Fruit fly (Drosophila melanogaster) whole organism, embryonic: ENCODE data around the gene drl.

Experiments used
- Adf1 ChIP-seq: fragments of 200-800 bp; sonication (Bioruptor generic); IDR thresholded peaks from 2 replicates; pipeline ENCODE4 v1.3.6; 2022; ENCODE audit warnings: missing biosample characterization, missing genetic modification characterization
- CG12659 ChIP-seq: fragments of 200-800 bp; sonication (Bioruptor generic); optimal IDR thresholded peaks from 3 replicates; lab custom pipeline; 2017; ENCODE audit warnings: mild to moderate bottlenecking, missing biosample characterization, missing genetic modification reagents, missing genetic modification characterization
- CG14965 ChIP-seq: fragments of 200-800 bp; sonication (Bioruptor generic); optimal IDR thresholded peaks from 2 replicates; lab custom pipeline; 2016; ENCODE audit warnings: missing biosample characterization, missing genetic modification characterization, borderline replicate concordance
- CG17186 ChIP-seq: fragments of 200-800 bp; sonication (Bioruptor generic); optimal IDR thresholded peaks from 3 replicates; lab custom pipeline; 2017; ENCODE audit warnings: missing biosample characterization, missing genetic modification reagents, missing genetic modification characterization
- CG17361 ChIP-seq: fragments of 200-800 bp; sonication (Bioruptor generic); IDR thresholded peaks from 3 replicates; pipeline ENCODE4 v1.3.6; 2022; ENCODE audit warnings: missing biosample characterization, missing genetic modification characterization
- CG17912 ChIP-seq: fragments of 200-800 bp; sonication (Bioruptor generic); optimal IDR thresholded peaks from 2 replicates; lab custom pipeline; 2018; ENCODE audit warnings: missing biosample characterization, mild to moderate bottlenecking, missing genetic modification characterization
- CG1792 ChIP-seq: fragments of 200-800 bp; sonication (Bioruptor generic); optimal IDR thresholded peaks from 2 replicates; lab custom pipeline; 2016; ENCODE audit warnings: missing biosample characterization, missing genetic modification characterization
- CG18764 ChIP-seq: fragments of 200-800 bp; sonication (Bioruptor generic); optimal IDR thresholded peaks from 3 replicates; lab custom pipeline; 2016; ENCODE audit warnings: missing biosample characterization, missing genetic modification characterization
- CG42726 ChIP-seq: fragments of 200-800 bp; sonication (Bioruptor generic); IDR thresholded peaks from 2 replicates; pipeline ENCODE4 v1.3.6; 2022; ENCODE audit warnings: missing biosample characterization, missing genetic modification characterization; ENCODE audit not compliant: partially characterized antibody
- CG7963 ChIP-seq: fragments of 200-800 bp; sonication (Bioruptor generic); IDR thresholded peaks from 3 replicates; pipeline ENCODE4 v1.3.6; 2022; ENCODE audit warnings: missing biosample characterization, missing genetic modification characterization; ENCODE audit not compliant: partially characterized antibody
- CG9817 ChIP-seq: fragments of 200-800 bp; sonication (Bioruptor generic); optimal IDR thresholded peaks from 2 replicates; lab custom pipeline; 2018; ENCODE audit warnings: missing biosample characterization, mild to moderate bottlenecking, missing genetic modification characterization, moderate library complexity
- CG9876 ChIP-seq: fragments of 200-800 bp; sonication (Bioruptor generic); optimal IDR thresholded peaks from 2 replicates; lab custom pipeline; 2016; ENCODE audit warnings: missing biosample characterization, missing genetic modification characterization
- CHES-1-like ChIP-seq: fragments of 200-800 bp; sonication (Bioruptor generic); optimal IDR thresholded peaks from 2 replicates; lab custom pipeline; 2016; ENCODE audit warnings: missing biosample characterization, missing genetic modification characterization
- Doc3 ChIP-seq: fragments of 200-800 bp; sonication (Bioruptor generic); IDR thresholded peaks from 3 replicates; pipeline ENCODE4 v1.3.6; 2022; ENCODE audit warnings: missing biosample characterization, missing genetic modification characterization; ENCODE audit not compliant: partially characterized antibody
- Drgx ChIP-seq: fragments of 200-800 bp; sonication (Bioruptor generic); IDR thresholded peaks from 2 replicates; pipeline ENCODE4 v1.3.6; 2022; ENCODE audit warnings: missing biosample characterization, missing genetic modification characterization
- Fer3 ChIP-seq: fragments of 200-800 bp; sonication (Bioruptor generic); optimal IDR thresholded peaks from 2 replicates; lab custom pipeline; 2018; ENCODE audit warnings: missing biosample characterization, mild to moderate bottlenecking, missing genetic modification characterization, moderate library complexity
- H15 ChIP-seq: fragments of 200-800 bp; sonication (Bioruptor generic); IDR thresholded peaks from 3 replicates; pipeline ENCODE4 v1.3.6; 2022; ENCODE audit warnings: missing biosample characterization, missing genetic modification characterization
- Med ChIP-seq: fragments of 200-800 bp; sonication (Bioruptor generic); peaks from one replicate; lab custom pipeline; 2016; ENCODE audit warnings: missing biosample characterization, missing genetic modification characterization, mild to moderate bottlenecking, inconsistent platforms, moderate library complexity
- NK7.1 ChIP-seq: fragments of 200-800 bp; sonication (Bioruptor generic); optimal IDR thresholded peaks from 3 replicates; lab custom pipeline; 2016; ENCODE audit warnings: missing biosample characterization, missing genetic modification characterization
- Neu2 ChIP-seq: fragments of 200-800 bp; sonication (Bioruptor generic); optimal IDR thresholded peaks from 3 replicates; lab custom pipeline; 2016; ENCODE audit warnings: missing biosample characterization, missing genetic modification characterization, borderline replicate concordance
- abd-A ChIP-seq: fragments of 200-800 bp; sonication (Bioruptor generic); optimal IDR thresholded peaks from 3 replicates; lab custom pipeline; 2019; ENCODE audit warnings: missing biosample characterization, mild to moderate bottlenecking, missing genetic modification characterization, moderate library complexity
- chif ChIP-seq, 2 experiments: fragments of 200-800 bp; sonication (Bioruptor generic); optimal IDR thresholded peaks; 3 replicates each; lab custom pipeline; 2016; ENCODE audit warnings: missing biosample characterization in 2 of 2, missing genetic modification characterization in 2 of 2
- ems ChIP-seq: fragments of 200-800 bp; sonication (Bioruptor generic); optimal IDR thresholded peaks from 3 replicates; lab custom pipeline; 2016; ENCODE audit warnings: missing biosample characterization, missing genetic modification characterization
- grau ChIP-seq: fragments of 200-800 bp; optimal IDR thresholded peaks from 3 replicates; lab custom pipeline; 2019; ENCODE audit warnings: missing biosample characterization, mild to moderate bottlenecking, missing genetic modification characterization, moderate library complexity
- gsb ChIP-seq: fragments of 200-800 bp; sonication (Bioruptor generic); IDR thresholded peaks from 2 replicates; pipeline ENCODE4 v1.3.6; 2022; ENCODE audit warnings: missing biosample characterization, missing genetic modification characterization
- gt ChIP-seq: fragments of 200-800 bp; sonication (Bioruptor generic); IDR thresholded peaks from 2 replicates; pipeline ENCODE4 v1.3.6; 2022; ENCODE audit warnings: missing biosample characterization, missing genetic modification characterization
- insv ChIP-seq, 2 experiments: fragments of 200-800 bp; sonication (Bioruptor generic); optimal IDR thresholded peaks; 3 replicates each; lab custom pipeline; 2016 to 2018; ENCODE audit warnings: missing biosample characterization in 2 of 2, missing genetic modification characterization in 2 of 2
- kah ChIP-seq: fragments of 200-800 bp; sonication (Bioruptor generic); optimal IDR thresholded peaks from 2 replicates; lab custom pipeline; 2018; ENCODE audit warnings: missing biosample characterization, mild to moderate bottlenecking, missing genetic modification characterization
- lov ChIP-seq, 2 experiments: fragments of 200-800 bp in 1 of 2; fragments of >200 bp in 1 of 2; sonication (Bioruptor generic) in 1 of 2; IDR thresholded peaks in 1 of 2; optimal IDR thresholded peaks in 1 of 2; 2 replicates in 1 of 2; 3 replicates in 1 of 2; pipeline versions ENCODE4 v1.3.6 to Lab custom; 2017 to 2022; ENCODE audit warnings: missing biosample characterization in 1 of 2, missing genetic modification characterization in 1 of 2
- mirr ChIP-seq: fragments of 200-800 bp; sonication (Bioruptor generic); optimal IDR thresholded peaks from 3 replicates; lab custom pipeline; 2018; ENCODE audit warnings: missing biosample characterization, mild to moderate bottlenecking, missing genetic modification characterization
- nom ChIP-seq: fragments of 200-800 bp; sonication (Bioruptor generic); optimal IDR thresholded peaks from 2 replicates; lab custom pipeline; 2017; ENCODE audit warnings: missing biosample characterization, missing genetic modification characterization, mild to moderate bottlenecking, moderate library complexity, missing genetic modification reagents
- pan ChIP-seq, 4 experiments: fragments of >200 bp in 3 of 4; fragments of 200-800 bp in 1 of 4; sonication (Bioruptor generic) in 1 of 4; optimal IDR thresholded peaks in 3 of 4; IDR thresholded peaks in 1 of 4; 2 replicates each; pipeline versions ENCODE4 v1.3.6 to Lab custom; 2017 to 2022; ENCODE audit warnings: missing biosample characterization in 2 of 4, missing genetic modification characterization in 2 of 4, mixed read lengths in 1 of 4
- pfk ChIP-seq: fragments of 200-800 bp; sonication (Bioruptor generic); optimal IDR thresholded peaks from 2 replicates; lab custom pipeline; 2018; ENCODE audit warnings: missing biosample characterization, mild to moderate bottlenecking, missing genetic modification characterization, moderate library complexity
- phol ChIP-seq: fragments of 200-800 bp; sonication (Bioruptor generic); optimal IDR thresholded peaks from 3 replicates; lab custom pipeline; 2018; ENCODE audit warnings: missing biosample characterization, mild to moderate bottlenecking, missing genetic modification characterization, moderate library complexity
- pros ChIP-seq: fragments of 200-800 bp; sonication (Bioruptor generic); optimal IDR thresholded peaks from 3 replicates; lab custom pipeline; 2019; ENCODE audit warnings: missing biosample characterization, mild to moderate bottlenecking, missing genetic modification characterization, moderate library complexity
- pzg ChIP-seq: fragments of 200-800 bp; sonication (Bioruptor generic); optimal IDR thresholded peaks from 3 replicates; lab custom pipeline; 2018; ENCODE audit warnings: missing biosample characterization, mild to moderate bottlenecking, missing genetic modification characterization, moderate library complexity
- sc ChIP-seq, 3 experiments: fragments of >200 bp in 2 of 3; fragments of 200-800 bp in 1 of 3; sonication (Bioruptor generic) in 1 of 3; optimal IDR thresholded peaks; 2 replicates in 2 of 3; 3 replicates in 1 of 3; lab custom pipeline; 2017; ENCODE audit warnings: mild to moderate bottlenecking in 1 of 3, missing biosample characterization in 1 of 3, missing genetic modification characterization in 1 of 3, missing genetic modification reagents in 1 of 3
- sens ChIP-seq: fragments of 200-800 bp; sonication (Bioruptor generic); peaks from one replicate; lab custom pipeline; 2016; ENCODE audit warnings: missing biosample characterization, missing genetic modification characterization
- so ChIP-seq: fragments of 200-800 bp; sonication (Bioruptor generic); IDR thresholded peaks from 3 replicates; pipeline ENCODE4 v1.3.6; 2022; ENCODE audit warnings: missing biosample characterization, missing genetic modification characterization
- sqz ChIP-seq: fragments of 200-800 bp; sonication (Bioruptor generic); optimal IDR thresholded peaks from 3 replicates; lab custom pipeline; 2018; ENCODE audit warnings: missing biosample characterization, mild to moderate bottlenecking, missing genetic modification characterization
- tio ChIP-seq: fragments of 200-800 bp; sonication (Bioruptor generic); optimal IDR thresholded peaks from 2 replicates; lab custom pipeline; 2017; ENCODE audit warnings: missing biosample characterization, missing genetic modification characterization, inconsistent platforms
- trh ChIP-seq: fragments of 200-800 bp; sonication (Bioruptor generic); optimal IDR thresholded peaks from 2 replicates; lab custom pipeline; 2016; ENCODE audit warnings: missing biosample characterization, missing genetic modification characterization
- vfl ChIP-seq: fragments of 200-800 bp; sonication (Bioruptor generic); optimal IDR thresholded peaks from 2 replicates; lab custom pipeline; 2016; ENCODE audit warnings: missing biosample characterization, missing genetic modification characterization
- wor ChIP-seq: fragments of 200-800 bp; sonication (Bioruptor generic); IDR thresholded peaks from 2 replicates; pipeline ENCODE4 v1.3.6; 2022; ENCODE audit warnings: missing biosample characterization, missing genetic modification characterization
- zfh1 ChIP-seq: fragments of 200-800 bp; sonication (Bioruptor generic); IDR thresholded peaks from 3 replicates; pipeline ENCODE4 v1.3.6; 2022; ENCODE audit warnings: missing biosample characterization, missing genetic modification characterization

The drl gene

dm6 chr2L:19165998-19166397, 24.1 kb upstream of the drl start (continued):
- TF ChIP-seq nom (GFP tag; lab: Kevin White, UChicago) (peak; percentile 21), wor (no peak), so (no peak)
- TF ChIP-seq, all 482 proteins: peak for 47

- no peak for TF ChIP-seq NK7.1 (GFP tag; lab: Kevin White, UChicago)
- TF ChIP-seq pros (GFP tag; lab: Kevin White, UChicago), result peak; percentile 96
- TF ChIP-seq Fer3, result no peak
- TF ChIP-seq CG9876, result no peak
- no peak for TF ChIP-seq phol
- TF ChIP-seq grau (tag; lab: Kevin White, UChicago), result no peak
- TF ChIP-seq mirr (GFP tag; lab: Kevin White, UChicago), result no peak
- TF ChIP-seq zfh1 (GFP tag; lab: Robert Waterston, UW), result no peak
- TF ChIP-seq CG14965 (GFP tag; lab: Kevin White, UChicago), result no peak
- no peak for TF ChIP-seq pan (optimal IDR thresholded peaks at IDR 0.05; lab: Kevin White, UChicago)
- TF ChIP-seq pan (GFP tag; optimal IDR thresholded peaks at IDR 0.05 in 1 of 2, IDR thresholded peaks at IDR 0.05 in 1 of 2), result no peak
- no peak for TF ChIP-seq CG12659 (GFP tag; lab: Kevin White, UChicago)
- no peak for TF ChIP-seq chif (GFP tag; optimal IDR thresholded peaks at IDR 0.05; lab: Kevin White, UChicago)
- TF ChIP-seq Med, result peak; percentile 71
- TF ChIP-seq kah (GFP tag; lab: Kevin White, UChicago), result no peak
- TF ChIP-seq sens (GFP tag; lab: Kevin White, UChicago), result peak; percentile 46
- no peak for TF ChIP-seq CG17912 (GFP tag; lab: Kevin White, UChicago)
- no peak for TF ChIP-seq CG17361
- no peak for TF ChIP-seq H15 (GFP tag; lab: Robert Waterston, UW)
- TF ChIP-seq CG9817 (tag; lab: Kevin White, UChicago), result no peak
- no peak for TF ChIP-seq Neu2 (GFP tag; lab: Kevin White, UChicago)
- TF ChIP-seq insv (GFP tag; optimal IDR thresholded peaks at IDR 0.05; lab: Kevin White, UChicago), result no peak
- TF ChIP-seq CG18764 (GFP tag; lab: Kevin White, UChicago), result no peak
- TF ChIP-seq CG1792, result no peak
- no peak for TF ChIP-seq ems (GFP tag; lab: Kevin White, UChicago)
- TF ChIP-seq Adf1 (GFP tag; lab: Robert Waterston, UW), result peak; percentile 8; the same call in 1 of the 2 replicates
- no peak for TF ChIP-seq CG17186 (GFP tag; lab: Kevin White, UChicago)
- TF ChIP-seq pzg, result no peak
- peak; percentile 39 for TF ChIP-seq sqz (GFP tag; lab: Kevin White, UChicago)
- no peak for TF ChIP-seq trh (GFP tag; lab: Kevin White, UChicago)
- TF ChIP-seq gt (GFP tag; lab: Robert Waterston, UW), result no peak
- no peak for TF ChIP-seq gsb (GFP tag; lab: Robert Waterston, UW)
- TF ChIP-seq pfk (GFP tag; lab: Kevin White, UChicago), result no peak
- TF ChIP-seq CHES-1-like, result no peak
- no peak for TF ChIP-seq tio (GFP tag; lab: Kevin White, UChicago)
- TF ChIP-seq CG7963 (GFP tag; lab: Robert Waterston, UW), result no peak
- TF ChIP-seq Drgx, result no peak
- TF ChIP-seq vfl (GFP tag; lab: Kevin White, UChicago), result no peak
- no peak for TF ChIP-seq sc (optimal IDR thresholded peaks at IDR 0.05; lab: Kevin White, UChicago)
- no peak for TF ChIP-seq sc (GFP tag; optimal IDR thresholded peaks at IDR 0.05; lab: Kevin White, UChicago)
- TF ChIP-seq abd-A (tag; lab: Kevin White, UChicago), result peak; percentile 88
- no peak for TF ChIP-seq Doc3 (GFP tag; lab: Robert Waterston, UW)
- TF ChIP-seq lov (optimal IDR thresholded peaks at IDR 0.05; lab: Kevin White, UChicago), result no peak
- TF ChIP-seq lov (GFP tag; IDR thresholded peaks at IDR 0.05; lab: Robert Waterston, UW), result 0 out of 3 replicates have a peak, but pooled peaks have one; percentile 18
- no peak for TF ChIP-seq CG42726
Measured at dm6 chr2L:19167135-19167681, 22.9 kb upstream of the drl start.
